Fruit fly (Drosophila melanogaster): ENCODE data around the gene CG31100.

- no peak for TF ChIP-seq pan (optimal IDR thresholded peaks at IDR 0.05)
- TF ChIP-seq psq (optimal IDR thresholded peaks at IDR 0.05) = no peak
- no peak for TF ChIP-seq Dll (optimal IDR thresholded peaks at IDR 0.05)
Measured at dm6 chr3R:9039448-9039847, 36.0 kb upstream of the CG31100 start, which contains the start of gene neur.

All from whole organism.